Worm (Caenorhabditis elegans) whole organism, L2 larva: Measurements from ENCODE around the gene Y73C8C.4.

Experiments
- F13H6.1 ChIP-seq: sonication (generic microtip); optimal IDR thresholded peaks from 2 replicates; lab custom pipeline; 2016; ENCODE audit warnings: missing genetic modification characterization, missing compliant biosample characterization
- nhr-11 ChIP-seq: fragments of 150-350 bp; optimal IDR thresholded peaks from 2 replicates; lab custom pipeline; 2014; ENCODE audit warnings: missing biosample characterization, missing genetic modification characterization
- nhr-12 ChIP-seq: fragments of 150-350 bp; optimal IDR thresholded peaks from 2 replicates; lab custom pipeline; 2014; ENCODE audit warnings: missing biosample characterization, missing genetic modification characterization
- skn-1 ChIP-seq: sonication (generic microtip); optimal IDR thresholded peaks from 2 replicates; lab custom pipeline; 2017; ENCODE audit warnings: missing biosample characterization, missing genetic modification characterization
- snpc-4 ChIP-seq: fragments of 150-350 bp; optimal IDR thresholded peaks from 2 replicates; lab custom pipeline; 2014; ENCODE audit warnings: missing biosample characterization, missing genetic modification characterization

DNA sequence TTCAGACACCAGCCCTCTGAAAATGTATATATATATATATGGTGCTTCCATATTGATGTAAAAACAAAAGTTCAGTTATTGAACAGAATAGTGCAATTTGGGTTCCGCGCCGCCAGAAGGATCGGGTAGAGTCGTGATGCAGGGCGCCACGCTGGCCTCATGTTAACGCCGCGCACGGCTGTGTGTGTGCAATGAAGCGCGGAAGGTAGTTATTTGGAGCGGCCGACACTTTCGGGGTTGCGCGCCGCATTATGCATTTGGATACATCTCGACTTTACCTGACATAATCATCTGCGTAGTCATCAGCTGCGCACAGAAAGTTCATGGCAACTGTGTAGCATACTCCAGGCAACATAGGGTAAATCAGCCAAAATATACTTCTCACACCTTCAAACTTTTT is 4.8 kb upstream of the Y73C8C.4 start:
- no peak for TF ChIP-seq skn-1 (tag; lab: Kevin White, UChicago)
- TF ChIP-seq nhr-12 (tag; lab: Kevin White, UChicago): no peak
- TF ChIP-seq snpc-4 (tag; lab: Kevin White, UChicago): no peak
- TF ChIP-seq nhr-11 (tag; lab: Kevin White, UChicago): no peak
- no peak for TF ChIP-seq F13H6.1 (tag; lab: Kevin White, UChicago)
